Fruit fly (Drosophila melanogaster): ENCODE measurements around the gene neo.
A peak's percentile ranks its signal among the peaks of the same experiment; 100 is the strongest.

The neo gene

DNA sequence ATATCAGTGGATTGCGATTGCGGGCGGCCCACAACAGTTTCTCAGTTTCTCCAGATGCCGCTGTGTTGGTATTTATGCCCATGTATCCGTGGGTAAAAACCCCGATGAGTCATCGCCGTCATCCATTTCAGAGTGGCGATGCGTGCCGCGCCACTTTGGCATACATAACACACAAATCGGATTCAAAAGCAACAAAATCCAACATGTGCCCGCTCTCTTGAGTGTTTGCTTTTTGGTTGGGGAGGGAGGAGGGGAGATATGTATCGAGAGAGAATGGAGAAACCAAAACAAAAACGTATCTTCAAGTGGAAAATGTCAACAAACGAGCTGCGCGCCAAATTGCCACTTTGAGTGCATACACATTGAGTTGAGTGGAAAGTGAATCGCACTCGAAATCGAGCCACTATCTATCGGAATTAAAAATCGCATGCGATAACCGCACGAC, 47.3 kb upstream of the neo start (continued):
- TF ChIP-seq disco-r (GFP tag; optimal IDR thresholded peaks at IDR 0.05) (peak; percentile 44), Doc2 (GFP tag; IDR thresholded peaks at IDR 0.05) (no peak), nerfin-1 (tag; optimal IDR thresholded peaks at IDR 0.05) (peak; percentile 74), sim (GFP tag; IDR thresholded peaks at IDR 0.05) (0 out of 2 replicates have a peak, but pooled peaks have one; percentile 12), bsh (GFP tag; optimal IDR thresholded peaks at IDR 0.05) (no peak), H2.0 (GFP tag; IDR thresholded peaks at IDR 0.05) (no peak), CG15601 (tag; optimal IDR thresholded peaks at IDR 0.05) (peak; percentile 38), CG9727 (GFP tag; optimal IDR thresholded peaks at IDR 0.05) (no peak), CG12391 (tag; optimal IDR thresholded peaks at IDR 0.05) (no peak), CG4707 (GFP tag; optimal IDR thresholded peaks at IDR 0.05) (peak; percentile 67), dpn (GFP tag; optimal IDR thresholded peaks at IDR 0.05) (no peak), Oaz (GFP tag; IDR thresholded peaks at IDR 0.05) (no peak), bowl (GFP tag; IDR thresholded peaks at IDR 0.05) (no peak), CG5245 (GFP tag; optimal IDR thresholded peaks at IDR 0.05) (no peak), CoRest (tag; optimal IDR thresholded peaks at IDR 0.05) (no peak), oc (tag; optimal IDR thresholded peaks at IDR 0.05) (peak; percentile 70), B-H1 (GFP tag; IDR thresholded peaks at IDR 0.05) (no peak; the same call in 2 of the 3 replicates), p53 (GFP tag; optimal IDR thresholded peaks at IDR 0.05) (no peak), CG3838 (GFP tag; optimal IDR thresholded peaks at IDR 0.05) (peak; percentile 85), rib (GFP tag; IDR thresholded peaks at IDR 0.05) (0 out of 2 replicates have a peak, but pooled peaks have one; percentile 33), CG10267 (tag; optimal IDR thresholded peaks at IDR 0.05) (no peak), toy (GFP tag; IDR thresholded peaks at IDR 0.05) (no peak), eyg (GFP tag; optimal IDR thresholded peaks at IDR 0.05) (no peak), Atf3 (GFP tag; optimal IDR thresholded peaks at IDR 0.05) (peak; percentile 11), Pdp1 (GFP tag; optimal IDR thresholded peaks at IDR 0.05) (peak in 1 of 2 experiments; percentile 88), chn (GFP tag; optimal IDR thresholded peaks at IDR 0.05) (no peak), CG17385 (GFP tag; optimal IDR thresholded peaks at IDR 0.05) (no peak), BtbVII (GFP tag; optimal IDR thresholded peaks at IDR 0.05) (peak; percentile 6), sob (GFP tag; IDR thresholded peaks at IDR 0.05) (no peak), Dbx (GFP tag; IDR thresholded peaks at IDR 0.05) (no peak), CG17912 (GFP tag; optimal IDR thresholded peaks at IDR 0.05) (no peak), Asciz (GFP tag; optimal IDR thresholded peaks at IDR 0.05) (no peak), en (GFP tag; optimal IDR thresholded peaks at IDR 0.05) (no peak), wor (GFP tag; IDR thresholded peaks at IDR 0.05) (no peak), odd (GFP tag; optimal IDR thresholded peaks at IDR 0.05) (peak; percentile 11), Myb (GFP tag; optimal IDR thresholded peaks at IDR 0.05) (no peak), psq (GFP tag; optimal IDR thresholded peaks at IDR 0.05) (no peak), Hand (GFP tag; optimal IDR thresholded peaks at IDR 0.05) (peak; percentile 65), CG13775 (GFP tag; optimal IDR thresholded peaks at IDR 0.05) (no peak), CG32767 (GFP tag; IDR thresholded peaks at IDR 0.05) (peak; percentile 31; the same call in 1 of the 2 replicates), jing (GFP tag; optimal IDR thresholded peaks at IDR 0.05) (no peak), Awh (GFP tag; IDR thresholded peaks at IDR 0.05) (no peak), CG7839 (tag; optimal IDR thresholded peaks at IDR 0.05) (no peak), CG11398 (GFP tag; optimal IDR thresholded peaks at IDR 0.05) (no peak), phol (tag; optimal IDR thresholded peaks at IDR 0.05) (no peak), YL-1 (GFP tag; optimal IDR thresholded peaks at IDR 0.05) (no peak), hb (GFP tag; IDR thresholded peaks at IDR 0.05; ENCODE audit: partially characterized antibody) (no peak), Vsx1 (GFP tag; optimal IDR thresholded peaks at IDR 0.05) (no peak), CG1024 (GFP tag; IDR thresholded peaks at IDR 0.05) (no peak), CG15269 (tag; optimal IDR thresholded peaks at IDR 0.05) (peak; percentile 24), C15 (GFP tag; IDR thresholded peaks at IDR 0.05) (no peak)

Measured in whole organism, embryonic.